Worm (Caenorhabditis elegans) whole organism, mixed stage, embryonic: ENCODE results near the gene C05E4.12.

ENCODE experiments used
- drap-1 ChIP-seq: fragments of 200-800 bp; sonication (Bioruptor generic); optimal IDR thresholded peaks from 3 replicates; lab custom pipeline; 2018; ENCODE audit warnings: mild to moderate bottlenecking, missing genetic modification characterization, missing compliant biosample characterization
- lin-13 ChIP-seq: fragments of 150-350 bp; optimal IDR thresholded peaks from 2 replicates; lab custom pipeline; 2014; ENCODE audit warnings: missing biosample characterization, missing genetic modification characterization
- nhr-28 ChIP-seq: fragments of 150-350 bp; optimal IDR thresholded peaks from 2 replicates; lab custom pipeline; 2014; ENCODE audit warnings: missing biosample characterization, missing genetic modification characterization
- unc-62 ChIP-seq: fragments of 150-350 bp; optimal IDR thresholded peaks from 2 replicates; lab custom pipeline; 2014; ENCODE audit warnings: missing biosample characterization, missing genetic modification reagents, missing genetic modification characterization

DNA sequence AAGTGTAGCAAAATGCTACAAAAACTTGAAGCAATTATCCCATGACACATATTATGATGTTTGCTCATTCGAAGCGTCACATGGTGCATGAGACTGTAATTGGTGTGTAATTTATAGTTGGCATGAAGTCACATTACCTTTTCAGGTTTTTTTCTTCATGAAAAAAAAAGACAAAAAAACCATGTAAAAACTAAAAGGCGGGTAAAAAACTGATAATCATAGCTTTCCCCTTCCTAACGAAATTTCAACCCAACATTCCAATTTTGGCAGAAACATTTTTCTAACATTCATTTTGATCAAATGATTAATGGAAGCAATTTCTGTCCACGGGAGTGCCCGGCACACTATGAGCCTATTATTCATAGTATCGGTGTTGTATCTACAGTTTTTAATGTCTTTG is 13.7 kb downstream of the C05E4.12 start, which contains the start of gene sri-4:
- TF ChIP-seq unc-62 (GFP tag; lab: Kevin White, UChicago) (no peak), lin-13 (tag; lab: Kevin White, UChicago) (no peak), nhr-28 (tag; lab: Kevin White, UChicago) (no peak), drap-1 (no peak)
